Fruit fly (Drosophila melanogaster) whole organism, embryonic: ENCODE data around the gene CG31131.

Experiments used
- Abd-B ChIP-seq: fragments of 200-800 bp; sonication (Bioruptor generic); optimal IDR thresholded peaks from 2 replicates; lab custom pipeline; 2018; ENCODE audit warnings: missing biosample characterization, mild to moderate bottlenecking, missing genetic modification characterization, moderate library complexity
- Awh ChIP-seq: fragments of 200-800 bp; sonication (Bioruptor generic); IDR thresholded peaks from 2 replicates; pipeline ENCODE4, ENCODE4 v1.3.6; 2022; ENCODE audit warnings: missing biosample characterization, missing genetic modification characterization
- B-H1 ChIP-seq: fragments of 200-800 bp; sonication (Bioruptor generic); IDR thresholded peaks from 3 replicates; pipeline ENCODE4 v1.3.6; 2022; ENCODE audit warnings: missing biosample characterization, missing genetic modification characterization
- B-H2 ChIP-seq: fragments of 200-800 bp; sonication (Bioruptor generic); optimal IDR thresholded peaks from 2 replicates; lab custom pipeline; 2018; ENCODE audit warnings: missing biosample characterization, mild to moderate bottlenecking, missing genetic modification characterization
- CG11696 ChIP-seq: fragments of 200-800 bp; sonication (Bioruptor generic); IDR thresholded peaks from 2 replicates; pipeline ENCODE4 v1.3.6; 2022; ENCODE audit warnings: missing biosample characterization, missing genetic modification characterization
- CG12071 ChIP-seq: fragments of 200-800 bp; sonication (Bioruptor generic); optimal IDR thresholded peaks from 3 replicates; lab custom pipeline; 2018; ENCODE audit warnings: missing biosample characterization, mild to moderate bottlenecking, missing genetic modification characterization
- CG12391 ChIP-seq: fragments of 200-800 bp; sonication (Bioruptor generic); optimal IDR thresholded peaks from 3 replicates; lab custom pipeline; 2018; ENCODE audit warnings: missing biosample characterization, mild to moderate bottlenecking, missing genetic modification characterization, moderate library complexity
- CG13296 ChIP-seq: fragments of 200-800 bp; sonication (Bioruptor generic); optimal IDR thresholded peaks from 3 replicates; lab custom pipeline; 2018; ENCODE audit warnings: missing biosample characterization, mild to moderate bottlenecking, missing genetic modification characterization
- CG14014 ChIP-seq: fragments of 200-800 bp; sonication (Bioruptor generic); IDR thresholded peaks from 2 replicates; pipeline ENCODE4 v1.3.6; 2022; ENCODE audit warnings: missing biosample characterization, missing genetic modification characterization
- CG14667 ChIP-seq: fragments of 200-800 bp; sonication (Bioruptor generic); IDR thresholded peaks from 2 replicates; pipeline ENCODE4 v1.3.6; 2022; ENCODE audit warnings: missing biosample characterization, missing genetic modification characterization
- CG15011 ChIP-seq: fragments of 200-800 bp; sonication (Bioruptor generic); optimal IDR thresholded peaks from 3 replicates; lab custom pipeline; 2018; ENCODE audit warnings: missing biosample characterization, mild to moderate bottlenecking, missing genetic modification characterization
- CG1602 ChIP-seq: fragments of 200-800 bp; sonication (Bioruptor generic); optimal IDR thresholded peaks from 3 replicates; lab custom pipeline; 2016; ENCODE audit warnings: missing biosample characterization, missing genetic modification characterization
- CG16815 ChIP-seq: fragments of 200-800 bp; sonication (Bioruptor generic); optimal IDR thresholded peaks from 3 replicates; lab custom pipeline; 2017; ENCODE audit warnings: missing biosample characterization, mild to moderate bottlenecking, missing genetic modification characterization
- CG1832 ChIP-seq: fragments of 200-800 bp; sonication (Bioruptor generic); optimal IDR thresholded peaks from 2 replicates; lab custom pipeline; 2017; ENCODE audit warnings: missing biosample characterization, mild to moderate bottlenecking, missing genetic modification characterization, inconsistent platforms
- CG2889 ChIP-seq: fragments of 200-800 bp; sonication (Bioruptor generic); IDR thresholded peaks from 3 replicates; pipeline ENCODE4 v1.3.6; 2022; ENCODE audit warnings: missing biosample characterization, missing genetic modification characterization
- CG6175 ChIP-seq: fragments of 200-800 bp; sonication (Bioruptor generic); IDR thresholded peaks from 3 replicates; pipeline ENCODE4 v1.3.6; 2022; ENCODE audit warnings: missing biosample characterization, missing genetic modification characterization
- CG6765 ChIP-seq: fragments of 200-800 bp; sonication (Bioruptor generic); optimal IDR thresholded peaks from 3 replicates; lab custom pipeline; 2017; ENCODE audit warnings: missing biosample characterization, mild to moderate bottlenecking, missing genetic modification characterization
- CG7786 ChIP-seq: fragments of 200-800 bp; sonication (Bioruptor generic); optimal IDR thresholded peaks from 2 replicates; lab custom pipeline; 2016; ENCODE audit warnings: missing biosample characterization, missing genetic modification characterization
- CG8281 ChIP-seq: fragments of 200-800 bp; sonication (Bioruptor generic); optimal IDR thresholded peaks from 2 replicates; lab custom pipeline; 2018; ENCODE audit warnings: missing biosample characterization, mild to moderate bottlenecking, missing genetic modification characterization, moderate library complexity
- CG9932 ChIP-seq: fragments of 200-800 bp; sonication (Bioruptor generic); IDR thresholded peaks from 2 replicates; pipeline ENCODE4 v1.3.6; 2022; ENCODE audit warnings: missing biosample characterization, missing genetic modification characterization
- Chrac-16 ChIP-seq: fragments of 200-800 bp; sonication (Bioruptor generic); optimal IDR thresholded peaks from 3 replicates; lab custom pipeline; 2016; ENCODE audit warnings: missing biosample characterization, missing genetic modification characterization
- Dip3 ChIP-seq: fragments of 200-800 bp; sonication (Bioruptor generic); optimal IDR thresholded peaks from 3 replicates; lab custom pipeline; 2016; ENCODE audit warnings: missing biosample characterization, missing genetic modification characterization
- HHEX ChIP-seq: fragments of 200-800 bp; sonication (Bioruptor generic); optimal IDR thresholded peaks from 3 replicates; lab custom pipeline; 2017; ENCODE audit warnings: missing biosample characterization, mild to moderate bottlenecking, missing genetic modification characterization, missing genetic modification reagents
- Hmx ChIP-seq: fragments of 200-800 bp; sonication (Bioruptor generic); optimal IDR thresholded peaks from 2 replicates; lab custom pipeline; 2016; ENCODE audit warnings: missing biosample characterization, missing genetic modification characterization
- Hr78 ChIP-seq, 2 experiments: fragments of 200-800 bp in 1 of 2; fragments of >200 bp in 1 of 2; sonication (Bioruptor generic) in 1 of 2; optimal IDR thresholded peaks; 2 replicates each; lab custom pipeline; 2017 to 2019; ENCODE audit warnings: missing biosample characterization in 2 of 2, missing genetic modification characterization in 2 of 2, mild to moderate bottlenecking in 1 of 2, moderate library complexity in 1 of 2
- NfI ChIP-seq: fragments of 200-800 bp; sonication (Bioruptor generic); optimal IDR thresholded peaks from 3 replicates; lab custom pipeline; 2018; ENCODE audit warnings: missing biosample characterization, mild to moderate bottlenecking, missing genetic modification characterization, moderate library complexity
- PHDP ChIP-seq: fragments of 200-800 bp; sonication (Bioruptor generic); optimal IDR thresholded peaks from 3 replicates; lab custom pipeline; 2018; ENCODE audit warnings: missing biosample characterization, mild to moderate bottlenecking, missing genetic modification characterization, moderate library complexity
- Sox102F ChIP-seq: fragments of 200-800 bp; sonication (Bioruptor generic); optimal IDR thresholded peaks from 2 replicates; lab custom pipeline; 2018; ENCODE audit warnings: missing biosample characterization, mild to moderate bottlenecking, missing genetic modification characterization, moderate library complexity
- Xbp1 ChIP-seq: fragments of 200-800 bp; sonication (Bioruptor generic); optimal IDR thresholded peaks from 3 replicates; lab custom pipeline; 2016; ENCODE audit warnings: missing biosample characterization, mild to moderate bottlenecking, missing genetic modification characterization
- ase ChIP-seq: fragments of 200-800 bp; sonication (Bioruptor generic); IDR thresholded peaks from 3 replicates; pipeline ENCODE4 v1.3.6; 2022; ENCODE audit warnings: missing biosample characterization, missing genetic modification characterization
- br ChIP-seq: fragments of >200 bp; optimal IDR thresholded peaks from 2 replicates; lab custom pipeline; 2017
- ci ChIP-seq: fragments of 200-800 bp; sonication (Bioruptor generic); IDR thresholded peaks from 3 replicates; pipeline ENCODE4 v1.3.6; 2022; ENCODE audit warnings: missing biosample characterization, missing genetic modification characterization
- cwo ChIP-seq: fragments of 200-800 bp; sonication (Bioruptor generic); optimal IDR thresholded peaks from 3 replicates; lab custom pipeline; 2017; ENCODE audit warnings: missing biosample characterization, missing genetic modification characterization, mild to moderate bottlenecking, moderate library complexity, missing genetic modification reagents
- danr ChIP-seq: fragments of 200-800 bp; sonication (Bioruptor generic); IDR thresholded peaks from 2 replicates; pipeline ENCODE4 v1.3.6; 2022; ENCODE audit warnings: missing biosample characterization, missing genetic modification characterization
- dmrt99B ChIP-seq: fragments of 200-800 bp; sonication (Bioruptor generic); optimal IDR thresholded peaks from 2 replicates; lab custom pipeline; 2018; ENCODE audit warnings: missing biosample characterization, mild to moderate bottlenecking, missing genetic modification characterization, moderate library complexity
- gem ChIP-seq: fragments of 200-800 bp; sonication (Bioruptor generic); optimal IDR thresholded peaks from 2 replicates; lab custom pipeline; 2019; ENCODE audit warnings: missing biosample characterization, mild to moderate bottlenecking, missing genetic modification characterization, moderate library complexity
- grau ChIP-seq: fragments of 200-800 bp; optimal IDR thresholded peaks from 3 replicates; lab custom pipeline; 2019; ENCODE audit warnings: missing biosample characterization, mild to moderate bottlenecking, missing genetic modification characterization, moderate library complexity
- grn ChIP-seq: fragments of 200-800 bp; sonication (Bioruptor generic); optimal IDR thresholded peaks from 3 replicates; lab custom pipeline; 2017; ENCODE audit warnings: missing biosample characterization, missing genetic modification characterization
- gsb ChIP-seq: fragments of 200-800 bp; sonication (Bioruptor generic); IDR thresholded peaks from 2 replicates; pipeline ENCODE4 v1.3.6; 2022; ENCODE audit warnings: missing biosample characterization, missing genetic modification characterization
- hkb ChIP-seq, 2 experiments: fragments of 200-800 bp in 1 of 2; fragments of >200 bp in 1 of 2; sonication (Bioruptor generic) in 1 of 2; IDR thresholded peaks in 1 of 2; optimal IDR thresholded peaks in 1 of 2; 2 replicates each; pipeline versions ENCODE4 v1.3.6 to Lab custom; 2017 to 2022; ENCODE audit warnings: missing biosample characterization in 1 of 2, missing genetic modification characterization in 1 of 2
- lola ChIP-seq, 3 experiments: fragments of >200 bp in 2 of 3; fragments of 200-800 bp in 1 of 3; sonication (Bioruptor generic) in 1 of 3; optimal IDR thresholded peaks; 2 replicates each; lab custom pipeline; 2017 to 2019; ENCODE audit warnings: missing biosample characterization in 3 of 3, missing genetic modification characterization in 3 of 3, mild to moderate bottlenecking in 1 of 3, moderate library complexity in 1 of 3
- nau ChIP-seq: fragments of 200-800 bp; sonication (Bioruptor generic); optimal IDR thresholded peaks from 3 replicates; lab custom pipeline; 2017; ENCODE audit warnings: missing biosample characterization, mild to moderate bottlenecking, missing genetic modification characterization, missing genetic modification reagents
- nerfin-1 ChIP-seq: fragments of 200-800 bp; sonication (Bioruptor generic); optimal IDR thresholded peaks from 3 replicates; lab custom pipeline; 2019; ENCODE audit warnings: missing biosample characterization, mild to moderate bottlenecking, missing genetic modification characterization, moderate library complexity
- peb ChIP-seq: fragments of 200-800 bp; sonication (Bioruptor generic); IDR thresholded peaks from 2 replicates; pipeline ENCODE4 v1.3.6; 2022; ENCODE audit warnings: missing biosample characterization, missing genetic modification characterization
- pros ChIP-seq: fragments of 200-800 bp; sonication (Bioruptor generic); optimal IDR thresholded peaks from 3 replicates; lab custom pipeline; 2019; ENCODE audit warnings: missing biosample characterization, mild to moderate bottlenecking, missing genetic modification characterization, moderate library complexity
- sim ChIP-seq: fragments of 200-800 bp; sonication (Bioruptor generic); IDR thresholded peaks from 2 replicates; pipeline ENCODE4 v1.3.6; 2022; ENCODE audit warnings: missing biosample characterization, missing genetic modification characterization
- slbo ChIP-seq: fragments of 200-800 bp; sonication (Bioruptor generic); IDR thresholded peaks from 2 replicates; pipeline ENCODE4 v1.3.6; 2022; ENCODE audit warnings: missing biosample characterization, missing genetic modification characterization
- tin ChIP-seq: fragments of 200-800 bp; sonication (Bioruptor generic); optimal IDR thresholded peaks from 3 replicates; lab custom pipeline; 2016; ENCODE audit warnings: missing biosample characterization, missing genetic modification characterization
- unpg ChIP-seq: fragments of 200-800 bp; sonication (Bioruptor generic); optimal IDR thresholded peaks from 3 replicates; lab custom pipeline; 2018; ENCODE audit warnings: missing biosample characterization, mild to moderate bottlenecking, missing genetic modification characterization, moderate library complexity
- wdn ChIP-seq: fragments of 200-800 bp; sonication (Bioruptor generic); IDR thresholded peaks from 2 replicates; pipeline ENCODE4 v1.3.6; 2022; ENCODE audit warnings: missing biosample characterization, missing genetic modification characterization

The CG31131 gene

DNA sequence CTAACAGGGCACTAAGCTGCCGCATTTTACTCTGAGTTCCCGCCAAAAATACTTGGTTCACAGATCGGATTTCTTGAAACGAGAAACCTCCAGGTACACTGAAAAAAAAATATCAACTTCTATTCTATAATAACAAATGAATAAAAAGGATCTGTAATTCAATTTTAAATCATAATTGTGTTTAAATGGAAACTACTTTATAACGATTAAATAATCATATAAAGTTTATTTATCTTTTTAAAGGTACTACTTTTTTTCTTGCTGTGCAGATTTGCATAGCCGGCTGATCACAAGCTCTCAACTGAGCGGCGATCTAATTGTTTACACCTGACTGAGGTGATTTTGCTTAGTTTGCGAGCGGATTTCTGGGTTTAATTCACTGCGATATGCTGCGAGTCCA is 24.3 kb upstream of the CG31131 start (continued):
- peak; percentile 36 for TF ChIP-seq CG15011 (GFP tag; lab: Kevin White, UChicago)
- peak; percentile 35; the same call in 1 of the 3 replicates for TF ChIP-seq ase (GFP tag; lab: Robert Waterston, UW)
- TF ChIP-seq wdn (GFP tag; lab: Robert Waterston, UW) = peak; percentile 82
- peak; percentile 50 for TF ChIP-seq gsb (GFP tag; lab: Robert Waterston, UW)
- TF ChIP-seq CG14014 (GFP tag; lab: Robert Waterston, UW) = peak; percentile 77
- no peak for TF ChIP-seq CG8281 (tag; lab: Kevin White, UChicago)
- TF ChIP-seq CG6765 (GFP tag; lab: Kevin White, UChicago) = peak; percentile 46
- TF ChIP-seq CG13296 (GFP tag; lab: Kevin White, UChicago) = no peak
- TF ChIP-seq lola (GFP tag; optimal IDR thresholded peaks at IDR 0.05; lab: Kevin White, UChicago) = peak in 1 of 3 experiments; percentile 50
- TF ChIP-seq nau (GFP tag; lab: Kevin White, UChicago) = no peak
- peak; percentile 19 for TF ChIP-seq Dip3 (GFP tag; lab: Kevin White, UChicago)
- peak; percentile 40 for TF ChIP-seq CG16815 (GFP tag; lab: Kevin White, UChicago)
- TF ChIP-seq Awh = peak; percentile 38; the same call in 1 of the 2 replicates
- TF ChIP-seq HHEX (GFP tag; lab: Kevin White, UChicago) = peak; percentile 59
- peak; percentile 53 for TF ChIP-seq Chrac-16 (GFP tag; lab: Kevin White, UChicago)
- peak; percentile 17; the same call in 2 of the 3 replicates for TF ChIP-seq B-H1 (GFP tag; lab: Robert Waterston, UW)
- TF ChIP-seq unpg (GFP tag; lab: Kevin White, UChicago) = peak; percentile 83
- peak; percentile 86 for TF ChIP-seq gem (tag; lab: Kevin White, UChicago)
- peak; percentile 86 for TF ChIP-seq PHDP (tag; lab: Kevin White, UChicago)
- TF ChIP-seq CG7786 (GFP tag; lab: Kevin White, UChicago) = no peak
- peak; percentile 49 for TF ChIP-seq Abd-B (GFP tag; lab: Kevin White, UChicago)
- no peak for TF ChIP-seq hkb (optimal IDR thresholded peaks at IDR 0.05; lab: Kevin White, UChicago)
- peak; percentile 53; the same call in 1 of the 2 replicates for TF ChIP-seq hkb (GFP tag; IDR thresholded peaks at IDR 0.05; lab: Robert Waterston, UW)
- peak; percentile 79 for TF ChIP-seq CG9932 (GFP tag; lab: Robert Waterston, UW)
- no peak for TF ChIP-seq Hmx
- peak; percentile 55 for TF ChIP-seq NfI
- peak; percentile 46; the same call in 1 of the 2 replicates for TF ChIP-seq danr (GFP tag; lab: Robert Waterston, UW)
- TF ChIP-seq CG1832 (GFP tag; lab: Kevin White, UChicago) = no peak
- TF ChIP-seq grau (tag; lab: Kevin White, UChicago) = peak; percentile 80
- TF ChIP-seq CG6175 (GFP tag; lab: Robert Waterston, UW) = no peak
- TF ChIP-seq cwo (GFP tag; lab: Kevin White, UChicago) = peak; percentile 17
- TF ChIP-seq B-H2 = peak; percentile 20
- peak; percentile 76 for TF ChIP-seq CG12391 (tag; lab: Kevin White, UChicago)
- 0 out of 2 replicates have a peak, but pooled peaks have one; percentile 30 for TF ChIP-seq CG11696 (GFP tag; lab: Robert Waterston, UW)
- peak; percentile 90 for TF ChIP-seq slbo (GFP tag; lab: Robert Waterston, UW)
- peak; percentile 65 for TF ChIP-seq dmrt99B (tag; lab: Kevin White, UChicago)
- TF ChIP-seq ci = peak; percentile 72
- TF ChIP-seq CG12071 (GFP tag; lab: Kevin White, UChicago) = no peak
- TF ChIP-seq nerfin-1 (tag; lab: Kevin White, UChicago) = peak; percentile 10
- TF ChIP-seq CG2889 (GFP tag; lab: Robert Waterston, UW) = peak; percentile 62; the same call in 2 of the 3 replicates
- TF ChIP-seq Xbp1 (GFP tag; lab: Kevin White, UChicago) = peak; percentile 61
- TF ChIP-seq Hr78 (GFP tag; optimal IDR thresholded peaks at IDR 0.05; lab: Kevin White, UChicago) = no peak
- TF ChIP-seq CG14667 (GFP tag; lab: Robert Waterston, UW) = peak; percentile 57
- TF ChIP-seq tin (GFP tag; lab: Kevin White, UChicago) = peak; percentile 38
- TF ChIP-seq CG1602 (GFP tag; lab: Kevin White, UChicago) = peak; percentile 42
- no peak for TF ChIP-seq grn
- TF ChIP-seq peb (GFP tag; lab: Robert Waterston, UW) = 0 out of 2 replicates have a peak, but pooled peaks have one; percentile 33
- no peak for TF ChIP-seq sim (GFP tag; lab: Robert Waterston, UW)
- peak; percentile 74 for TF ChIP-seq Sox102F
- no peak for TF ChIP-seq pros (GFP tag; lab: Kevin White, UChicago)
- TF ChIP-seq br (lab: Kevin White, UChicago) = no peak
